Worm (Caenorhabditis elegans) whole organism, early embryonic: ENCODE measurements around the gene C43H6.4.

ENCODE experiments used
- B0310.2 ChIP-seq: sonication (generic microtip); optimal IDR thresholded peaks from 2 replicates; lab custom pipeline; 2016; ENCODE audit warnings: mild to moderate bottlenecking, missing genetic modification characterization, missing compliant biosample characterization
- flt-1 ChIP-seq: fragments of 200-800 bp; sonication (Bioruptor generic); IDR thresholded peaks from 2 replicates; pipeline ENCODE4 v1.3.6; 2022; ENCODE audit warnings: missing genetic modification characterization, missing compliant biosample characterization
- sea-1 ChIP-seq: fragments of 200-800 bp; sonication (Bioruptor generic); conservative IDR thresholded peaks from 2 replicates; pipeline ENCODE4 v1.3.6; 2022; ENCODE audit warnings: missing genetic modification characterization, missing compliant biosample characterization

ce11 chrX:2368042-2368814 lies 35.6 kb upstream of the C43H6.4 start:
- TF ChIP-seq sea-1 (GFP tag; lab: Robert Waterston, UW) (no peak), B0310.2 (tag; lab: Kevin White, UChicago) (no peak), flt-1 (no peak)
